Fruit fly (Drosophila melanogaster): ENCODE results near the gene Syx7.

Gene Syx7

dm6 chr3L:21453623-21454022 lies 8.0 kb downstream of the Syx7 start (continued):
- TF ChIP-seq Oaz (GFP tag; IDR thresholded peaks at IDR 0.05) (no peak), CG8388 (GFP tag; optimal IDR thresholded peaks at IDR 0.05) (peak; percentile 71), CG8290 (GFP tag; optimal IDR thresholded peaks at IDR 0.05) (no peak), CG8290 (tag; optimal IDR thresholded peaks at IDR 0.05) (no peak), Sox102F (GFP tag; optimal IDR thresholded peaks at IDR 0.05) (peak; percentile 50), CG10565 (GFP tag; optimal IDR thresholded peaks at IDR 0.05) (no peak), CG6654 (GFP tag; optimal IDR thresholded peaks at IDR 0.05) (peak; percentile 6), CG42726 (GFP tag; IDR thresholded peaks at IDR 0.05; ENCODE audit: partially characterized antibody) (no peak), nerfin-2 (GFP tag; IDR thresholded peaks at IDR 0.05; ENCODE audit: partially characterized antibody) (no peak), CG43689 (GFP tag; IDR thresholded peaks at IDR 0.05) (no peak), CTCF (GFP tag; optimal IDR thresholded peaks at IDR 0.05) (no peak), CG11085 (GFP tag; IDR thresholded peaks at IDR 0.05) (no peak), Max (GFP tag; optimal IDR thresholded peaks at IDR 0.05) (peak; percentile 43), slbo (GFP tag; IDR thresholded peaks at IDR 0.05) (0 out of 2 replicates have a peak, but pooled peaks have one; percentile 35), CG12071 (GFP tag; optimal IDR thresholded peaks at IDR 0.05) (no peak), CG10431 (GFP tag; optimal IDR thresholded peaks at IDR 0.05) (no peak), CG9437 (GFP tag; optimal IDR thresholded peaks at IDR 0.05) (no peak), maf-S (GFP tag; optimal IDR thresholded peaks at IDR 0.05) (no peak), disco-r (GFP tag; optimal IDR thresholded peaks at IDR 0.05) (peak; percentile 1), ro (GFP tag; IDR thresholded peaks at IDR 0.05) (no peak), CG33557 (GFP tag; optimal IDR thresholded peaks at IDR 0.05) (peak; percentile 67), psq (GFP tag; optimal IDR thresholded peaks at IDR 0.05) (no peak), Sin3A (optimal IDR thresholded peaks at IDR 0.05) (no peak), sug (tag; optimal IDR thresholded peaks at IDR 0.05) (no peak), CG10274 (GFP tag; optimal IDR thresholded peaks at IDR 0.05) (no peak), cad (GFP tag; optimal IDR thresholded peaks at IDR 0.05) (no peak), E2f2 (GFP tag; IDR thresholded peaks at IDR 0.05) (0 out of 2 replicates have a peak, but pooled peaks have one; percentile 13), shn (GFP tag; optimal IDR thresholded peaks at IDR 0.05) (peak; percentile 7), CG6272 (GFP tag; IDR thresholded peaks at IDR 0.05) (peak; percentile 29; the same call in 1 of the 2 replicates), hth (optimal IDR thresholded peaks at IDR 0.05) (no peak), unpg (GFP tag; optimal IDR thresholded peaks at IDR 0.05) (peak; percentile 72), CG18476 (GFP tag; optimal IDR thresholded peaks at IDR 0.05) (peak; percentile 23), CG11560 (tag; IDR thresholded peaks at IDR 0.05) (no peak), twi (tag; optimal IDR thresholded peaks at IDR 0.05) (no peak), Elba2 (GFP tag; optimal IDR thresholded peaks at IDR 0.05) (no peak), CG2129 (GFP tag; IDR thresholded peaks at IDR 0.05; ENCODE audit: partially characterized antibody) (no peak), Six4 (GFP tag; optimal IDR thresholded peaks at IDR 0.05) (peak; percentile 65), wek (GFP tag; optimal IDR thresholded peaks at IDR 0.05) (no peak), pan (optimal IDR thresholded peaks at IDR 0.05) (no peak), pan (GFP tag; optimal IDR thresholded peaks at IDR 0.05 in 1 of 2, IDR thresholded peaks at IDR 0.05 in 1 of 2) (peak in 1 of 2 experiments; percentile 36), MTF-1 (GFP tag; optimal IDR thresholded peaks at IDR 0.05; ENCODE audit: borderline replicate concordance) (no peak), CG6254 (GFP tag; optimal IDR thresholded peaks at IDR 0.05) (peak; percentile 58), CG1603 (tag; optimal IDR thresholded peaks at IDR 0.05) (peak; percentile 83), ara (GFP tag; IDR thresholded peaks at IDR 0.05) (peak; percentile 74; the same call in 1 of the 2 replicates), CG4820 (GFP tag; optimal IDR thresholded peaks at IDR 0.05) (peak; percentile 57), usp (GFP tag; optimal IDR thresholded peaks at IDR 0.05) (no peak), CG3847 (GFP tag; IDR thresholded peaks at IDR 0.05) (no peak), hb (GFP tag; IDR thresholded peaks at IDR 0.05; ENCODE audit: partially characterized antibody) (no peak), CG5245 (GFP tag; optimal IDR thresholded peaks at IDR 0.05) (peak; percentile 30), Aef1 (GFP tag; IDR thresholded peaks at IDR 0.05) (peak; percentile 33; the same call in 1 of the 3 replicates), salm (tag; optimal IDR thresholded peaks at IDR 0.05) (no peak), E2f1 (GFP tag; IDR thresholded peaks at IDR 0.05) (peak; percentile 73), CG10979 (tag; optimal IDR thresholded peaks at IDR 0.05) (peak; percentile 85)
